Fruit fly (Drosophila melanogaster): Measurements from ENCODE around the gene lft.

DNA sequence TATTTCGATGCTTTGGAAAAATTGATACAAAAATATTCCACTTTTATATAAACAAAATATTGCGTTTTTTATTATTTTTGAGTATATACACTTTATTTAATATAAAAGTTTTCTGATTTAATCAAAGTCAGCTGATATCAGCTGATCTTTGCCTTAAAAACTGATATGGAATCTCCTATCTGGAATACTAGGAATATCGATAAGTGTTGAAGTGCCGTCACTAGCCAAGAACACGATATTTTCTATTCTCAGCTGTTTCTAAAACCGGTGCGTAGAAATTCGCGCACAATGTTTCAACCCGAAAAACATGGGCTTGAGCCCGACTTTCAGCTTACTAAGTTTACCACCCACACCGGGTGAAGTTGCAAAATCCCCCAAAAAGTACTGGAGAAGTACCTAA is 21.8 kb upstream of the lft start, which contains the start of gene Sps2:
- no peak for TF ChIP-seq pan (optimal IDR thresholded peaks at IDR 0.05)
- TF ChIP-seq EcR (GFP tag; optimal IDR thresholded peaks at IDR 0.05): no peak
- no peak for TF ChIP-seq CG8478 (optimal IDR thresholded peaks at IDR 0.05)

Measured in whole organism.